Fruit fly (Drosophila melanogaster): ENCODE data around the gene Lmpt.

Gene Lmpt

DNA sequence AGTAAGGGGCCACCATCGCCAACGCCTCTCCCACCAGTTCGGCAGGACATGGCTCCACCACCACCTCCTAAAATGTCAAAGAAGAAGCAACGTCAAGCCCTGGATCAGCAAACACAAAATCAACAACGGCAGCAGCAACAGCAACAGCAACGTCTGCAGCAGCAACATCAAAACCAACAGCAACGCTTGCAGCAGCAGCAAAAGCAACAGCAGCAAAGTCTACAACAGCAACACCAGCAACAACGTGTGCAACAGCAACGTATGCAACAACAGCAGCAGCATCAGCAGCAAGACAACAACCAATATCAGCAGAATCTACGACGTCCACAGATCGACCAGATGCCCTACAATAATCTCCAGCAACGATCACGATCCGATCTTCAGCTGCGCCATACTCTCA, 13.5 kb upstream of the Lmpt start:
- TF ChIP-seq pan (optimal IDR thresholded peaks at IDR 0.05) (no peak), CG8478 (optimal IDR thresholded peaks at IDR 0.05) (no peak), psq (optimal IDR thresholded peaks at IDR 0.05) (no peak), Dll (optimal IDR thresholded peaks at IDR 0.05) (no peak), EcR (GFP tag; optimal IDR thresholded peaks at IDR 0.05) (no peak), usp (GFP tag; optimal IDR thresholded peaks at IDR 0.05) (no peak)

DNA sequence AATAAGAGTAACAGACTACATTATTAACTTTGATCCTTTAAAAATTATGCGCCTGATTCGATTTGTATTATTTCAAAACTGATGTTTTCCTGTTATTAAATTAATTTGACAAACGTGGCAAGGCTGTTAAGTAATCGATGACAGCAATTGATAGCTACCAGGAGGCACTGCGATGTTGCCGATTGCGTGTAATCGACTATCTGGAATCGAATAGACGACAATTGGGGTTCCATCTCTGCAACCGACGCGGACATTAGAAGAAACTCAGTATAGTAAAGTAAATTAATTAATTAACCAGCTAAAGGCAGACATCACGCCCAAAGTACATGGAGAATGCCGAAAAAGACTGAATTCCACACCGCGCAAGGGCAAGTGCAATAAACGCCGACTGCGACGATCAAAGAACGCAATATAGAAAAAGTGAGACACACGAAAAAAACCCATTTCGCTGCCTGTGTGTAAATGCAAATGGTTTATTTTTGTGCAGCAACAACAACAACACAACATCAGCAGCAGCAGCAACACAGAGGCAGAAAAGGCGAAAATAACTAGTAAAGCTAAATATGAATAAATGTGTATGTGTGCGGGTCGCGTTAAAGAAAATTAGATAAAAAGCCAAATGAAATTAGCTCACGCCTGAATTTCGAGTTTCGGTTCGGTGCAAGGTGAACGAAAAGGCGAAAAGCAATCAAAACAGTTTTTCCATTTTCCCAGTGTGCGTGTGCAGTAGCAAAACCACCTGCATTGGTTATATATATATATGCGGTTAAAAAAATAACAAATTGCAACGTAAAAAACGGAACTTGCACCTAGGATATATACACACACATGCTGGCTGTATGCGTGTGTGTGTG, 11.3 kb upstream of the Lmpt start, which contains the start of gene sina:
Gene sina (plus strand): TSS at position 219 of the 854 bp plus-strand sequence.
- TF ChIP-seq usp (GFP tag; optimal IDR thresholded peaks at IDR 0.05) (no peak), EcR (GFP tag; optimal IDR thresholded peaks at IDR 0.05) (no peak), Dll (optimal IDR thresholded peaks at IDR 0.05) (no peak), psq (optimal IDR thresholded peaks at IDR 0.05) (no peak), pan (optimal IDR thresholded peaks at IDR 0.05) (no peak), CG8478 (optimal IDR thresholded peaks at IDR 0.05) (no peak)

DNA sequence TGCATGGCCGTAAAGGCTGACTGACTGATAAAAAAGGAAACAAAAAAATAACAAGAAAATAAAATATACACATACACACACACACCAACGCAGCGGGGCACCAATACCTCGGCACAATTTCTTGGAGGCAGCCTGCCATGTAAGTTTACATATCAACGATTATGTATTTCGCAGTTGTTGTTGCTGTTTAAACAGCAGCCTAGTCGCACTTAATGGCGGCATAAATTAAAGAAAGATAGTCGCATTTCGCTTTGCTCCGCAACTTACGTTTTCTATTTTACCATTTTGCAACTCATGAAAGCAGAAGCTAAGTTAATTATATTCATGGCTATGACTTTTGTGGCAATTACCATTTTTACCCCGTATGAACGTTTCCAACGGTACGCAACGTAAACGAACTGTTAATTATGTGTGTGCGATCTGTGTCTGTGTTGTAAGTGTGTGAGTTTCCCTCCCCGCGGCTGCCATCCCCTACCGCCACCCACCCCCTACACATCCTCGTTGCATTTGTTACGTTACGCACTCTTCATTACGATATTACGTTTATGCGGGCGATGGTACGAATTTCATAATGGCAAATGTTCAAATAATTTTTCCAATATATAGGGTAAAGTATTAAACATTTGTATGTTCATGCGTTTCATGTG, 10.6 kb upstream of the Lmpt start:
- TF ChIP-seq psq (optimal IDR thresholded peaks at IDR 0.05) = no peak
- no peak for TF ChIP-seq pan (optimal IDR thresholded peaks at IDR 0.05)
- no peak for TF ChIP-seq EcR (GFP tag; optimal IDR thresholded peaks at IDR 0.05)
- no peak for TF ChIP-seq CG8478 (optimal IDR thresholded peaks at IDR 0.05)
- no peak for TF ChIP-seq usp (GFP tag; optimal IDR thresholded peaks at IDR 0.05)
- TF ChIP-seq Dll (optimal IDR thresholded peaks at IDR 0.05) = no peak

DNA sequence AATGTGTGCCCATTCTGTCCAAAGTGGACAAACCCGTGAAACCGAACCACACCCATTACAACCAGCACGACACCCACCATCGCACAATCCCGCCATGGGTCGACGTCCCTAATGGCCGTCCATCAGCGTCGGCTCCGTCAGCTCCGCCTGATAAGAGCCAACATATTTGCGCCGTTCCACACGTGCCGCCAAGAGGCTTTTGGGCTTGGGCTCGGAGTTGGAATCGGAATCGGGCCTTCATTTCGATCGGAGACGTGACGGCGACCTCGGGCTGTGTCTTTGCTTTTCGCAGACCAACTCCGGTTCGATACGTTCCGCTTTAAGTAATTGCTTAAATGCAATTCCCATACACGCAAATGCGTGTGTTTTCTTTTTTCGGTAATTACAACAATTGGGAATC, 9.8 kb upstream of the Lmpt start:
- no peak for TF ChIP-seq CG8478 (optimal IDR thresholded peaks at IDR 0.05)
- TF ChIP-seq EcR (GFP tag; optimal IDR thresholded peaks at IDR 0.05) = no peak
- TF ChIP-seq psq (optimal IDR thresholded peaks at IDR 0.05) = no peak
- no peak for TF ChIP-seq usp (GFP tag; optimal IDR thresholded peaks at IDR 0.05)
- no peak for TF ChIP-seq pan (optimal IDR thresholded peaks at IDR 0.05)
- TF ChIP-seq Dll (optimal IDR thresholded peaks at IDR 0.05) = no peak

DNA sequence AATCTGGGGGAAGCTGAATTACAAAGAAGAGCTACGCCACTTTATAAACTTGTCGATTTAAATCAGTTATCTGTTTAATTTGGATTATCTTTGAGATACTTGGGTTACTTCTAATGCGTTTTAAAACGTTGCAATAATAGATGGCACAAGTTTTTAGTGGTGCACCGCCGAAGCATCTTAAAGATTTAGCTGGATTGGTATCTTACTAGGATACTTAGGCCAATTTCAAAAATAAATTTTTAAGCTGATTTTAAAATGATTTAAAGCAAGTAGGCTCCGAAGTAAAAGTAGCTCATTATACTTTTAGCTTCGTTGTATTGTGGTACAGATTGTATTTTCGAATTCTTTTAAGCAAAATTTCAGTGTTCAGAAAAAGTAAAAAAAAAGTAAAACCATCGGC, 6.3 kb upstream of the Lmpt start, which contains the start of gene sinah:
Gene sinah (plus strand): TSS at position 301 of the 400 bp plus-strand sequence.
- TF ChIP-seq psq (optimal IDR thresholded peaks at IDR 0.05) (no peak), Dll (optimal IDR thresholded peaks at IDR 0.05) (no peak), usp (GFP tag; optimal IDR thresholded peaks at IDR 0.05) (no peak), EcR (GFP tag; optimal IDR thresholded peaks at IDR 0.05) (no peak), pan (optimal IDR thresholded peaks at IDR 0.05) (no peak), CG8478 (optimal IDR thresholded peaks at IDR 0.05) (no peak)

DNA sequence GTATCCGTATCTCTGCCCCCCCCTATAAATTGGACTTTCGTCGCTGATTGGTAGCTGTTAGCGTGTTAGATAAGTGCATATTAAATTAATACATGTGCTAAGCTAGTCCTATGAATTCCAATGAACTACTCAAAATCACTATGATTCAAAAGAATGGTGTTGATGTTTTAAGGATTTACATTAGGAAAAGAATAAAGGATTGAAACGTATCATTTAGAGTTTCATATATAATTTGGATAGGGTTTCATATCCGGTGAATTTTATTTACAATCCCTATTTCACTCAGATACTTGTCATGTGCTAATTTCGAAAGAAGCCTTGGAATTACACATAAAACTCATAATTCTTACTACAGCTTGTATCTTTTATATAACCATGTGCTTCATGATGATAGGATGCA, 4.8 kb upstream of the Lmpt start, which contains the start of gene CG13029:
Gene CG13029 (plus strand): TSS at position 301 of the 400 bp plus-strand sequence.
- no peak for TF ChIP-seq usp (GFP tag; optimal IDR thresholded peaks at IDR 0.05)
- TF ChIP-seq CG8478 (optimal IDR thresholded peaks at IDR 0.05) = no peak
- TF ChIP-seq Dll (optimal IDR thresholded peaks at IDR 0.05) = no peak
- no peak for TF ChIP-seq EcR (GFP tag; optimal IDR thresholded peaks at IDR 0.05)
- no peak for TF ChIP-seq psq (optimal IDR thresholded peaks at IDR 0.05)
- TF ChIP-seq pan (optimal IDR thresholded peaks at IDR 0.05) = no peak

DNA sequence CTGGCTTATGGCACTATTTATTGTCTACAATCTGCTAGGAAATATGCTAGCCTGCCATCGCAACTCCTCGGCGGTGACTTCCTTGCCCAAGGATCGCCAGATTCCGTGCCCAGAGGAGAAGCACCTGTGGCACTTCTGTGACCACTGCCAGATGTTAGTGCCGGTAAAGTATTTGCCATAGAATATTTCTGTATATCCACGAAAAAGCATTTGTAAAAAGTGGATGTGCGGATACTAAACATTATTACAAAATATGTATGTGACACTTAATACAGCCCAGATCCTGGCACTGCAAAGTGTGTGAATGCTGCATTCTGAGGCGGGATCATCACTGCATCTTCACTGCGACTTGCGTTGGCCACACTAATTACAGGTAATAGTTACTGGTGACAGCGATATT, 4.2 kb upstream of the Lmpt start:
- TF ChIP-seq CG8478 (optimal IDR thresholded peaks at IDR 0.05) = no peak
- no peak for TF ChIP-seq usp (GFP tag; optimal IDR thresholded peaks at IDR 0.05)
- TF ChIP-seq Dll (optimal IDR thresholded peaks at IDR 0.05) = no peak
- no peak for TF ChIP-seq psq (optimal IDR thresholded peaks at IDR 0.05)
- no peak for TF ChIP-seq EcR (GFP tag; optimal IDR thresholded peaks at IDR 0.05)
- TF ChIP-seq pan (optimal IDR thresholded peaks at IDR 0.05) = no peak

DNA sequence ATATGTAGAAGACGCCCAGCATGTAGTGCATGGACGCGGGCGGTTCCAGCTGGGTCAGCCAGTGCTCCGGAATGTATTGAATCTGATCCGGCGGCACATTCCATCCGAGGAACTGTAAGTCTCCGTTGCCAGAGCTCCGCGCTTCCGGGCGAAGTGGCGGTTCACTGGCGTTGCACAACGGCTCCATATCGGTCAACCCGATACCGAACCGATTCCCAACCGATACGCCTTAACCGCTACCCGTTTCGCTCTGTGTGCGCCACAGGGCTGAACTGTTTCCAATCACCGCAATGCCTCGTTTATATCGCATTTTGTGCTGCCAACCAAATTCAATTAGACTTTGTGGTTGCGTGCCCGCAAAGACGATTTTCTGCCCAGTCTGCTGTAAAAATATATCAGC, 2.8 kb upstream of the Lmpt start, which contains the start of gene Rh4:
Gene Rh4 (minus strand): TSS at position 234 of the 400 bp plus-strand sequence.
- no peak for TF ChIP-seq pan (optimal IDR thresholded peaks at IDR 0.05)
- no peak for TF ChIP-seq CG8478 (optimal IDR thresholded peaks at IDR 0.05)
- no peak for TF ChIP-seq Dll (optimal IDR thresholded peaks at IDR 0.05)
- no peak for TF ChIP-seq psq (optimal IDR thresholded peaks at IDR 0.05)
- no peak for TF ChIP-seq EcR (GFP tag; optimal IDR thresholded peaks at IDR 0.05)
- TF ChIP-seq usp (GFP tag; optimal IDR thresholded peaks at IDR 0.05) = no peak

DNA sequence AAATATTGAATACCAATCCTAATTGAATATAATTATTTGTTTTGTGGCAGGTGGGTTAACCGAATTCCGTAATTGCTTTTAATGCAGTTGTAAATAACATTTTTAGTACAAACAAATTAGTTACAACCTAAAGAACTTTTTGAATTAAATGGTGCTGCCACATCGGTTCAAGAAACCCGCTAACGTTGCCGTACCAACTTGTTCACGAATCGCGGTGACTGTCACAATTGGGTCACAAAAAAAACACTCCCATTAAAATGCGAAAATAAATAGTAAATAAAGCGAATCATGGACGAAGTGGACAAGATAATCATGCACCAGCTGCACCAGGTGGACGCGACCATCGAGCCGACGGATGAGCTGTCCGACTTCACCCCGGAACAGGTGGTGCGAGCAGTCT, 2.1 kb upstream of the Lmpt start, which contains the start of gene CG9951:
Gene CG9951 (plus strand): TSS at position 207 of the 400 bp plus-strand sequence.
- TF ChIP-seq CG8478 (optimal IDR thresholded peaks at IDR 0.05) (no peak), pan (optimal IDR thresholded peaks at IDR 0.05) (no peak)

DNA sequence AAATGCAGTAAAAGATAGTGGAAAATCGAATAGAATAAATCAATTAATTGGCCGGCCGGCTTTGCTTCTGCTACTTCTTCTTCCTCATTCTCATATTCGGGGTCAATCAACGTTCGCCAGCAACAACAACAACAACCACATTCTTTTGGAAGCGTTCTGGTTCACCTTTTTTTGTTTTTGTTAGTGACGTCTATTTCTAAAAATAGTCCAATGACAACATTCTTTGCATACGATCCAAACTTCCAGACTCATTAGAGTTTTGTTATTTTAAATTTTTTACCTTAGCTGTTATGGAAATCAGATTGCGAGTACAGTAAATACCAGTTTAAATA, 703 bp downstream of the Lmpt start:
- TF ChIP-seq Dll (optimal IDR thresholded peaks at IDR 0.05) = no peak

DNA sequence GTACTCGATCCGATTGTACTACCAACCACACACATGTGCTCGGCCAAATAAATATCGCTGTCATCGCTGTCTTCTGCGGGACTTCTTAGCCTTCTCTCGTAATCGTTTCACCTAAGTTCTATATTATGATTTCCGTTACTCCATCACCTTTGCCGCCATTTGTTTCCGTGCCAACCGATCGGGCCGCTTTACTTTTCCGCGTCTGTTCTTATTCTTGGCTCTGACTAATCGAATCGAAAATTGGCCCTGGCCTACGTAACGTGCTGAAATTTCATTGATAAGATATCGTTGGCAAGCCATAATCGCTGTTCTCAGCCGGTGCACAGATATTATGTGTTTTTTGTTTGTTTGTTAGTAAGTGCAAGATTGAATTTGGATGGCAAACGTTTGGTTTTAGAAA, 2.1 kb downstream of the Lmpt start:
- TF ChIP-seq pan (optimal IDR thresholded peaks at IDR 0.05) (no peak), Dll (optimal IDR thresholded peaks at IDR 0.05) (no peak), CG8478 (optimal IDR thresholded peaks at IDR 0.05) (no peak), EcR (GFP tag; optimal IDR thresholded peaks at IDR 0.05) (no peak), usp (GFP tag; optimal IDR thresholded peaks at IDR 0.05) (no peak), psq (optimal IDR thresholded peaks at IDR 0.05) (no peak)

DNA sequence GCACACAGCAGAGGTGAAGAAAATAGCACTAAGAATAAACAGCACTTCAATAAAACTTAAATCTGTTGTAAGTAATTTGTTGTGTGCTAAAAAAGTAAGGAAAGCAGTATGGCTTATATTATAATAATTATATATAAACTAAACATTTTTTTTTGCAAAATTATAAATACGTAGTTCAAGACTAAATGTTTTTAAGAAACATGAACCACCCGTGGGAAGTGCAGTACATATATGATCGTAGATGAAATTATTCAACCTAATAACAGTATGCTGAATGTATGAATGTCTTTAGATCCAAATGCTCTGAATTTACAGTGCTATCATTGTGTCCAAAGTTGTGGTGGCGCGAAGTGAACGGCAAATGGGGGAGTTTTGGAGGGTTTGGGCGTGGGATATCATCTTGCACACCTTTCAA, 5.6 kb downstream of the Lmpt start:
- TF ChIP-seq CG8478 (optimal IDR thresholded peaks at IDR 0.05) (no peak), usp (GFP tag; optimal IDR thresholded peaks at IDR 0.05) (no peak), psq (optimal IDR thresholded peaks at IDR 0.05) (no peak), pan (optimal IDR thresholded peaks at IDR 0.05) (no peak), Dll (optimal IDR thresholded peaks at IDR 0.05) (no peak), EcR (GFP tag; optimal IDR thresholded peaks at IDR 0.05) (no peak)
